Fruit fly (Drosophila melanogaster): ENCODE results near the gene Eig71Ef.
A peak's percentile ranks its signal among the peaks of the same experiment; 100 is the strongest.

Eig71Ef gene

DNA sequence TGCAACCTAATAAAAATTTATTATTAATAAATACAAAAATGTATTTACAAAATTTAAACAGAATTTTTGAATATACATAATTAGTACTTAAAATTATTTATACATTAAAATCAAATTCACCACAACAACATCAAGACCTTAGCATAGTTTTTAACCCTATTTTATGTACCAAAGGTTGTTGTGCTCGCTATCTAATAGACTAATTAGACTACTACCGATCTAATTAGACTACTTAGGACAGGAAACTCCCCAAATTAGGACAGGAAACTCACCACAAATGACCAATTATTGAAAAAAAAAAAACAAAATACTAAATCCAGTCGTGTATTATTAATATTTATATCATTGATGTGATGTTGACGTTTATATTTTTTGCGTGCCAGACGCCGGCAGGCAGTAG lies 20.2 kb downstream of the Eig71Ef start:
- TF ChIP-seq sage (GFP tag; optimal IDR thresholded peaks at IDR 0.05) (no peak), Abd-B (GFP tag; optimal IDR thresholded peaks at IDR 0.05) (no peak)

DNA sequence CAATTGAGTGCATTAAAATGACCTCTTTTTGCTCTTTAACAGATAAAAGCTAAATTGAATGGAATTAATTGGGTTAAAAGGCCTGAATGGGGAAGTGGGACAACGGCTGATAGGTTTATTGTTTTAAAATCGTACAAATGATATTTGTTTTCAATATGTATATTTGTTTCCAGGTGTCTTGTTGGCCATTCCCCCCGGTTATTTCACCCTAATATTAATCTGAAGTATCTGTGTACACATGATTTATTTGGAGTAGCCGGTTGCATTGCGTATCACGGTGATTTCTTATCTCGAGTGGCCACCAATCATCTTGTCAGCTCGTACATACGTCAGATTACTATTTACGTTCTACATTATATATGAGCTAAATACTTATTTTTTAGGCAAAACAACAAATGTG lies 20.8 kb downstream of the Eig71Ef start:
- TF ChIP-seq fru (GFP tag; optimal IDR thresholded peaks at IDR 0.05) (no peak), h (GFP tag; optimal IDR thresholded peaks at IDR 0.05) (peak; percentile 26)

DNA sequence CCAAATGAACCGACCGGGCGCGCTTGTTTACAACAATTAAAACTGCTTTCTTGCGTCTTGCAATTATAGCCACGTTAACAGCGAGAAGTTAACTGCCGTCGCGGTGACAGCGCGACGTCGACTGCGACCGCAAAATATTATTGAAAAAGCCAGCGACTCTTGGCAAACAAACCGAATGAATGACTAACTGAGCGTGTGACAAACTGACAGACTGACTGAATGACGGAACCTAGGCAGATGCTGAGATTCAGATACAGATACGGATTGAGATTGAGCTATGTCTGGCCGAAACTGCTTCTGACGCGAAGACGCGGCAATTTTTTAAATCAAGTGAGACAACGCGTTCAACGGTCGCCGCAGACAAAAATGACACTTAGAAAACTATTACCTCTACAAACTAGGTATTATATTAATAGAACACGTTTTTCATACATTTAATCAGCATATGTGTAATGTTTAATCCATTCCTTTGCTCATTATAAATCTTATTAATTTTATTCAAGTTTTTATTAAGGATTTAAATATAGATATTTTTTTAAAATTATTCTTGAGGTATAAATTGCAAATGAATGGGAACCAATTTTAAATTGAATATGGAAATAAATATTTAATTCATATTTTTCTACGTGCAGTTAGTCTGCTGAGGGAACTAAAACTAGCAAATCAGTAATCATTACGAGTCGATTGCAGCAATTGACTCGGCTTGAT lies 22.7 kb downstream of the Eig71Ef start:
- TF ChIP-seq brk (GFP tag; optimal IDR thresholded peaks at IDR 0.05) (no peak), sv (GFP tag; optimal IDR thresholded peaks at IDR 0.05) (no peak), HLH106 (tag; optimal IDR thresholded peaks at IDR 0.05) (no peak), dsf (GFP tag; optimal IDR thresholded peaks at IDR 0.05; ENCODE audit: borderline replicate concordance) (no peak), Hr83 (GFP tag; optimal IDR thresholded peaks at IDR 0.05; ENCODE audit: poor library complexity, severe bottlenecking) (no peak), Dfd (GFP tag; optimal IDR thresholded peaks at IDR 0.05) (no peak), Rel (GFP tag; optimal IDR thresholded peaks at IDR 0.05) (no peak), Rel (tag; optimal IDR thresholded peaks at IDR 0.05) (no peak), CG9705 (GFP tag; optimal IDR thresholded peaks at IDR 0.05) (no peak), fru (GFP tag; optimal IDR thresholded peaks at IDR 0.05) (no peak), Myc (optimal IDR thresholded peaks at IDR 0.05) (no peak), foxo (GFP tag; optimal IDR thresholded peaks at IDR 0.05) (no peak), Sp1 (GFP tag; optimal IDR thresholded peaks at IDR 0.05) (no peak), h (GFP tag; optimal IDR thresholded peaks at IDR 0.05) (no peak), tai (GFP tag; optimal IDR thresholded peaks at IDR 0.05) (no peak), jim (GFP tag; optimal IDR thresholded peaks at IDR 0.05) (no peak)

- TF ChIP-seq br (GFP tag; optimal IDR thresholded peaks at IDR 0.05): peak; percentile 32
- no peak for TF ChIP-seq Mio (GFP tag; optimal IDR thresholded peaks at IDR 0.05)
- TF ChIP-seq Sp1 (GFP tag; optimal IDR thresholded peaks at IDR 0.05): peak; percentile 13
- peak; percentile 14 for TF ChIP-seq rgr (GFP tag; optimal IDR thresholded peaks at IDR 0.05)
Measured at dm6 chr3L:15632653-15633052, 24.5 kb downstream of the Eig71Ef start.

- TF ChIP-seq Hnf4 (GFP tag; optimal IDR thresholded peaks at IDR 0.05) (no peak), fru (GFP tag; optimal IDR thresholded peaks at IDR 0.05) (no peak), CrebA (GFP tag; optimal IDR thresholded peaks at IDR 0.05; ENCODE audit: borderline replicate concordance) (no peak), Mio (GFP tag; optimal IDR thresholded peaks at IDR 0.05) (no peak), tai (GFP tag; optimal IDR thresholded peaks at IDR 0.05) (no peak), Rel (GFP tag; optimal IDR thresholded peaks at IDR 0.05) (no peak), Rel (tag; optimal IDR thresholded peaks at IDR 0.05) (peak; percentile 33)
Measured at dm6 chr3L:15631067-15631466, 26.1 kb downstream of the Eig71Ef start.

- TF ChIP-seq psq (GFP tag; optimal IDR thresholded peaks at IDR 0.05): no peak
- no peak for TF ChIP-seq Abd-B (GFP tag; optimal IDR thresholded peaks at IDR 0.05)
- no peak for TF ChIP-seq rgr (GFP tag; optimal IDR thresholded peaks at IDR 0.05)
- no peak for TF ChIP-seq GATAd (GFP tag; optimal IDR thresholded peaks at IDR 0.05)
- no peak for TF ChIP-seq foxo (GFP tag; optimal IDR thresholded peaks at IDR 0.05)
- TF ChIP-seq Dfd (GFP tag; optimal IDR thresholded peaks at IDR 0.05): no peak
- TF ChIP-seq ey (GFP tag; optimal IDR thresholded peaks at IDR 0.05): no peak
- TF ChIP-seq Sp1 (GFP tag; optimal IDR thresholded peaks at IDR 0.05): no peak
- TF ChIP-seq HLH106 (tag; optimal IDR thresholded peaks at IDR 0.05): no peak
- no peak for TF ChIP-seq dmrt93B (GFP tag; optimal IDR thresholded peaks at IDR 0.05)
- no peak for TF ChIP-seq Hr78 (GFP tag; optimal IDR thresholded peaks at IDR 0.05)
- no peak for TF ChIP-seq jim (GFP tag; optimal IDR thresholded peaks at IDR 0.05)
- TF ChIP-seq Myc (optimal IDR thresholded peaks at IDR 0.05): no peak
- no peak for TF ChIP-seq br (GFP tag; optimal IDR thresholded peaks at IDR 0.05)
- TF ChIP-seq CG32264 (GFP tag; optimal IDR thresholded peaks at IDR 0.05): no peak
- no peak for TF ChIP-seq Vsx2 (GFP tag; optimal IDR thresholded peaks at IDR 0.05; ENCODE audit: partially characterized antibody)
- no peak for TF ChIP-seq Rel (GFP tag; optimal IDR thresholded peaks at IDR 0.05)
- no peak for TF ChIP-seq Rel (tag; optimal IDR thresholded peaks at IDR 0.05)
- no peak for TF ChIP-seq h (GFP tag; optimal IDR thresholded peaks at IDR 0.05)
- no peak for TF ChIP-seq dsf (GFP tag; optimal IDR thresholded peaks at IDR 0.05; ENCODE audit: borderline replicate concordance)
Measured at dm6 chr3L:15627295-15627694, 29.9 kb downstream of the Eig71Ef start.

Data from whole organism, wandering third instar larva.